Worm (Caenorhabditis elegans) whole organism, L3 larva: ENCODE results near the gene pals-25.

Source experiments
- R02D3.7 ChIP-seq: fragments of 150-350 bp; optimal IDR thresholded peaks from 2 replicates; lab custom pipeline; 2014; ENCODE audit warnings: missing biosample characterization, missing genetic modification characterization
- ZK546.5 ChIP-seq: sonication (generic microtip); optimal IDR thresholded peaks from 2 replicates; lab custom pipeline; 2017; ENCODE audit warnings: missing biosample characterization, missing genetic modification characterization
- aly-2 ChIP-seq: fragments of 150-350 bp; optimal IDR thresholded peaks from 2 replicates; lab custom pipeline; 2014; ENCODE audit warnings: missing biosample characterization, missing genetic modification characterization
- ama-1 ChIP-seq: fragments of 150-350 bp; optimal IDR thresholded peaks from 2 replicates; lab custom pipeline; 2018
- ceh-16 ChIP-seq: sonication (generic microtip); optimal IDR thresholded peaks from 2 replicates; lab custom pipeline; 2017; ENCODE audit warnings: missing biosample characterization, missing genetic modification characterization
- ceh-28 ChIP-seq: fragments of 150-350 bp; optimal IDR thresholded peaks from 2 replicates; lab custom pipeline; 2014; ENCODE audit warnings: missing biosample characterization, missing genetic modification reagents, missing genetic modification characterization
- ceh-82 ChIP-seq: fragments of 150-350 bp; optimal IDR thresholded peaks from 2 replicates; lab custom pipeline; 2014; ENCODE audit warnings: missing biosample characterization, missing genetic modification characterization
- ceh-9 ChIP-seq: sonication (generic microtip); optimal IDR thresholded peaks from 2 replicates; lab custom pipeline; 2018; ENCODE audit warnings: missing biosample characterization, missing genetic modification characterization
- daf-12 ChIP-seq: fragments of 150-350 bp; optimal IDR thresholded peaks from 2 replicates; lab custom pipeline; 2014; ENCODE audit warnings: missing biosample characterization, missing genetic modification reagents, missing genetic modification characterization
- egl-27 ChIP-seq: sonication (generic microtip); optimal IDR thresholded peaks from 4 replicates; lab custom pipeline; 2017; ENCODE audit warnings: missing biosample characterization, missing genetic modification reagents, missing genetic modification characterization
- egl-5 ChIP-seq: fragments of 150-350 bp; optimal IDR thresholded peaks from 2 replicates; lab custom pipeline; 2017; ENCODE audit warnings: missing biosample characterization, missing genetic modification reagents, missing genetic modification characterization, inconsistent platforms
- elt-1 ChIP-seq: fragments of 150-350 bp; optimal IDR thresholded peaks from 2 replicates; lab custom pipeline; 2014; ENCODE audit warnings: missing biosample characterization, missing genetic modification characterization
- elt-2 ChIP-seq: sonication (generic microtip); optimal IDR thresholded peaks from 2 replicates; lab custom pipeline; 2016; ENCODE audit warnings: missing genetic modification reagents, mild to moderate bottlenecking, missing genetic modification characterization, missing compliant biosample characterization
- elt-3 ChIP-seq, 3 experiments: fragments of 150-350 bp in 1 of 3; sonication (generic microtip) in 2 of 3; optimal IDR thresholded peaks; 2 replicates in 2 of 3; 4 replicates in 1 of 3; lab custom pipeline; 2014 to 2017; ENCODE audit warnings: missing biosample characterization in 3 of 3, missing genetic modification characterization in 3 of 3
- eor-1 ChIP-seq, 2 experiments: fragments of 150-350 bp; optimal IDR thresholded peaks; 2 replicates each; lab custom pipeline; 2014 to 2018; ENCODE audit warnings: missing biosample characterization in 2 of 2, missing genetic modification characterization in 2 of 2
- fkh-10 ChIP-seq: sonication (generic microtip); optimal IDR thresholded peaks from 2 replicates; lab custom pipeline; 2017; ENCODE audit warnings: missing biosample characterization, missing genetic modification reagents, missing genetic modification characterization
- fkh-2 ChIP-seq: fragments of 150-350 bp; optimal IDR thresholded peaks from 2 replicates; lab custom pipeline; 2014; ENCODE audit warnings: missing biosample characterization, missing genetic modification reagents, missing genetic modification characterization
- fos-1 ChIP-seq: fragments of 150-350 bp; optimal IDR thresholded peaks from 2 replicates; lab custom pipeline; 2014; ENCODE audit warnings: missing biosample characterization, missing genetic modification characterization
- hmg-11 ChIP-seq: sonication (generic microtip); optimal IDR thresholded peaks from 2 replicates; lab custom pipeline; 2016; ENCODE audit warnings: missing genetic modification characterization, missing compliant biosample characterization
- jun-1 ChIP-seq: fragments of 150-350 bp; optimal IDR thresholded peaks from 2 replicates; lab custom pipeline; 2014; ENCODE audit warnings: missing biosample characterization, missing genetic modification reagents, missing genetic modification characterization
- lin-15B ChIP-seq: fragments of 150-350 bp; optimal IDR thresholded peaks from 2 replicates; lab custom pipeline; 2014; ENCODE audit warnings: missing biosample characterization, missing genetic modification characterization
- lin-39 ChIP-seq: fragments of 150-350 bp; optimal IDR thresholded peaks from 2 replicates; lab custom pipeline; 2018; ENCODE audit warnings: missing biosample characterization, missing genetic modification reagents, missing genetic modification characterization
- lsy-12 ChIP-seq: sonication (generic microtip); optimal IDR thresholded peaks from 2 replicates; lab custom pipeline; 2016; ENCODE audit warnings: mild to moderate bottlenecking, missing genetic modification characterization, missing compliant biosample characterization
- mdl-1 ChIP-seq: fragments of 150-350 bp; optimal IDR thresholded peaks from 2 replicates; lab custom pipeline; 2014; ENCODE audit warnings: missing biosample characterization, missing genetic modification characterization
- mml-1 ChIP-seq: fragments of 150-350 bp; sonication (generic microtip); optimal IDR thresholded peaks from 3 replicates; lab custom pipeline; 2014; ENCODE audit warnings: missing biosample characterization, missing genetic modification characterization
- nfya-1 ChIP-seq: sonication (generic microtip); optimal IDR thresholded peaks from 2 replicates; lab custom pipeline; 2017; ENCODE audit warnings: missing genetic modification characterization, mild to moderate bottlenecking, missing compliant biosample characterization, antibody characterized with exemption, moderate library complexity; ENCODE audit not compliant: insufficient read depth
- nhr-11 ChIP-seq: fragments of 150-350 bp; optimal IDR thresholded peaks from 2 replicates; lab custom pipeline; 2014; ENCODE audit warnings: missing biosample characterization, missing genetic modification characterization
- nhr-12 ChIP-seq: fragments of 150-350 bp; optimal IDR thresholded peaks from 2 replicates; lab custom pipeline; 2014; ENCODE audit warnings: missing biosample characterization, missing genetic modification characterization
- nhr-23 ChIP-seq: fragments of 150-350 bp; optimal IDR thresholded peaks from 2 replicates; lab custom pipeline; 2014; ENCODE audit warnings: missing biosample characterization, missing genetic modification reagents, missing genetic modification characterization
- nhr-237 ChIP-seq: fragments of 150-350 bp; optimal IDR thresholded peaks from 2 replicates; lab custom pipeline; 2014; ENCODE audit warnings: missing biosample characterization, missing genetic modification characterization
- nhr-25 ChIP-seq: sonication (generic microtip); optimal IDR thresholded peaks from 2 replicates; lab custom pipeline; 2017; ENCODE audit warnings: missing biosample characterization, missing genetic modification characterization
- nhr-28 ChIP-seq: fragments of 150-350 bp; optimal IDR thresholded peaks from 2 replicates; lab custom pipeline; 2014; ENCODE audit warnings: missing biosample characterization, missing genetic modification characterization
- nhr-43 ChIP-seq: sonication (generic microtip); optimal IDR thresholded peaks from 2 replicates; lab custom pipeline; 2016; ENCODE audit warnings: mild to moderate bottlenecking, missing genetic modification characterization, missing compliant biosample characterization; ENCODE audit not compliant: poor library complexity, severe bottlenecking
- nhr-67 ChIP-seq: fragments of 150-350 bp; optimal IDR thresholded peaks from 2 replicates; lab custom pipeline; 2014; ENCODE audit warnings: missing biosample characterization, missing genetic modification characterization
- nhr-76 ChIP-seq: fragments of 150-350 bp; sonication (generic microtip); optimal IDR thresholded peaks from 5 replicates; lab custom pipeline; 2014; ENCODE audit warnings: missing biosample characterization, missing genetic modification characterization
- nhr-77 ChIP-seq: fragments of 150-350 bp; optimal IDR thresholded peaks from 2 replicates; lab custom pipeline; 2014; ENCODE audit warnings: missing biosample characterization, missing genetic modification characterization
- pha-4 ChIP-seq: fragments of 150-350 bp; optimal IDR thresholded peaks from 2 replicates; lab custom pipeline; 2014; ENCODE audit warnings: missing biosample characterization, missing genetic modification reagents, missing genetic modification characterization
- pqm-1 ChIP-seq: fragments of 150-350 bp; optimal IDR thresholded peaks from 2 replicates; lab custom pipeline; 2017; ENCODE audit warnings: missing biosample characterization, missing genetic modification characterization, inconsistent platforms
- sea-2 ChIP-seq: fragments of 150-350 bp; sonication (generic microtip); optimal IDR thresholded peaks from 4 replicates; lab custom pipeline; 2014; ENCODE audit warnings: missing biosample characterization, missing genetic modification reagents, missing genetic modification characterization
- skn-1 ChIP-seq: fragments of 150-350 bp; optimal IDR thresholded peaks from 2 replicates; lab custom pipeline; 2014; ENCODE audit warnings: missing biosample characterization, missing genetic modification characterization
- snpc-4 ChIP-seq: fragments of 150-350 bp; optimal IDR thresholded peaks from 2 replicates; lab custom pipeline; 2014; ENCODE audit warnings: missing biosample characterization, missing genetic modification characterization
- tbx-2 ChIP-seq: sonication (generic microtip); optimal IDR thresholded peaks from 2 replicates; lab custom pipeline; 2016; ENCODE audit warnings: mild to moderate bottlenecking, missing genetic modification characterization, missing compliant biosample characterization
- unc-39 ChIP-seq: sonication (generic microtip); optimal IDR thresholded peaks from 4 replicates; lab custom pipeline; 2017; ENCODE audit warnings: missing biosample characterization, missing genetic modification characterization
- unc-62 ChIP-seq: fragments of 150-350 bp; sonication (generic microtip); optimal IDR thresholded peaks from 4 replicates; lab custom pipeline; 2014; ENCODE audit warnings: missing biosample characterization, missing genetic modification reagents, missing genetic modification characterization
- zag-1 ChIP-seq: fragments of 150-350 bp; optimal IDR thresholded peaks from 2 replicates; lab custom pipeline; 2014; ENCODE audit warnings: missing biosample characterization, missing genetic modification characterization
- ztf-11 ChIP-seq: fragments of 150-350 bp; optimal IDR thresholded peaks from 2 replicates; lab custom pipeline; 2014; ENCODE audit warnings: missing biosample characterization, missing genetic modification characterization
- ztf-4 ChIP-seq: fragments of 150-350 bp; optimal IDR thresholded peaks from 2 replicates; lab custom pipeline; 2014; ENCODE audit warnings: missing biosample characterization, missing genetic modification characterization

pals-25 gene

DNA sequence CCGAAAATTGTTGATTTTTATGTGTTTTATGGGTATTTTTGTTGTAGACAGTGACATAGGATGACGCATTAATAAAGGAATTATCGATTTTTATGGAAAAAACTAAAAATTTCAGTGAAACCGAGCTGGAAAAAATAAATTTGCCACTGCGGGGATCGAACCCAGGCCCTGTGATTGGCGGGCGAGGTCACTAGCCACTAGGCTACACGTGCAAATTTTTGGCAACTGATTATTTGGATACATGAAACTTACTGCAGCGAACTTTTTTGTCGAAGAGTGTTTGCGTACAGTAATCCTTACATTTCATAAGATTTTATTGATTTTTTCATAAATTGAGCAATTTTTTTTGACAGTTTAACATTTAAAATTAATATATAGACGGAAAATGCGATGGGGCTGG is 45.1 kb upstream of the pals-25 start:
- TF ChIP-seq pqm-1 (tag; lab: Kevin White, UChicago), result peak; percentile 11
- TF ChIP-seq nhr-11 (tag; lab: Kevin White, UChicago), result no peak
- peak; percentile 37 for TF ChIP-seq aly-2
- TF ChIP-seq daf-12 (tag; lab: Kevin White, UChicago), result no peak
- TF ChIP-seq unc-62 (GFP tag; lab: Kevin White, UChicago), result no peak
- TF ChIP-seq nhr-77, result no peak
- TF ChIP-seq lsy-12 (tag; lab: Kevin White, UChicago), result peak; percentile 55
- no peak for TF ChIP-seq egl-27 (tag; lab: Kevin White, UChicago)
- peak; percentile 30 for TF ChIP-seq ceh-28
- TF ChIP-seq sea-2, result no peak
- TF ChIP-seq nhr-23 (tag; lab: Kevin White, UChicago), result peak; percentile 6
- TF ChIP-seq eor-1 (tag; optimal IDR thresholded peaks at IDR 0.05; lab: Kevin White, UChicago), result no peak
- no peak for TF ChIP-seq snpc-4 (tag; lab: Kevin White, UChicago)
- TF ChIP-seq nhr-25 (tag; lab: Kevin White, UChicago), result peak; percentile 14
- no peak for TF ChIP-seq mml-1
- peak; percentile 48 for TF ChIP-seq elt-2 (tag; lab: Kevin White, UChicago)
- TF ChIP-seq ama-1 (lab: Kevin White, UChicago), result peak; percentile 74
- peak; percentile 11 for TF ChIP-seq lin-15B (tag; lab: Kevin White, UChicago)
- no peak for TF ChIP-seq hmg-11 (tag; lab: Kevin White, UChicago)
- no peak for TF ChIP-seq elt-3 (tag; optimal IDR thresholded peaks at IDR 0.05; lab: Kevin White, UChicago)
- no peak for TF ChIP-seq elt-1 (tag; lab: Kevin White, UChicago)
- TF ChIP-seq zag-1 (tag; lab: Kevin White, UChicago), result no peak
- peak; percentile 48 for TF ChIP-seq nfya-1 (tag; lab: Kevin White, UChicago)
- no peak for TF ChIP-seq fkh-10 (GFP tag; lab: Kevin White, UChicago)
- peak; percentile 18 for TF ChIP-seq lin-39 (tag; lab: Kevin White, UChicago)
- TF ChIP-seq R02D3.7, result peak; percentile 63
- TF ChIP-seq unc-39 (tag; lab: Kevin White, UChicago), result no peak
- no peak for TF ChIP-seq nhr-67 (tag; lab: Kevin White, UChicago)
- no peak for TF ChIP-seq nhr-237 (tag; lab: Kevin White, UChicago)
- TF ChIP-seq ztf-11 (tag; lab: Kevin White, UChicago), result no peak
- peak; percentile 37 for TF ChIP-seq tbx-2 (tag; lab: Kevin White, UChicago)
- no peak for TF ChIP-seq ceh-82
- TF ChIP-seq fkh-2, result no peak
- no peak for TF ChIP-seq ceh-16 (tag; lab: Kevin White, UChicago)
- TF ChIP-seq pha-4 (tag; lab: Kevin White, UChicago), result peak; percentile 54
- TF ChIP-seq ztf-4, result peak; percentile 28
- no peak for TF ChIP-seq fos-1
- no peak for TF ChIP-seq ceh-9 (tag; lab: Kevin White, UChicago)
- TF ChIP-seq mdl-1 (tag; lab: Kevin White, UChicago), result no peak
- TF ChIP-seq ZK546.5 (tag; lab: Kevin White, UChicago), result no peak
- TF ChIP-seq nhr-43 (tag; lab: Kevin White, UChicago), result peak; percentile 40
- peak; percentile 15 for TF ChIP-seq jun-1 (tag; lab: Kevin White, UChicago)
- no peak for TF ChIP-seq nhr-76 (tag; lab: Kevin White, UChicago)
- TF ChIP-seq skn-1 (tag; lab: Kevin White, UChicago), result peak; percentile 75
- no peak for TF ChIP-seq nhr-12 (tag; lab: Kevin White, UChicago)
- no peak for TF ChIP-seq nhr-28 (tag; lab: Kevin White, UChicago)
- no peak for TF ChIP-seq egl-5 (tag; lab: Kevin White, UChicago)
